Fruit fly (Drosophila melanogaster) whole organism, embryonic: Measurements from ENCODE around the gene CG31176.

Experiments used
- Antp ChIP-seq: fragments of 200-800 bp; sonication (Bioruptor generic); optimal IDR thresholded peaks from 3 replicates; lab custom pipeline; 2016; ENCODE audit warnings: missing biosample characterization, missing genetic modification characterization
- Asciz ChIP-seq: fragments of 200-800 bp; sonication (Bioruptor generic); optimal IDR thresholded peaks from 2 replicates; lab custom pipeline; 2017; ENCODE audit warnings: missing biosample characterization, mild to moderate bottlenecking, missing genetic modification characterization, missing genetic modification reagents
- CG10979 ChIP-seq: fragments of 200-800 bp; sonication (Bioruptor generic); optimal IDR thresholded peaks from 2 replicates; lab custom pipeline; 2018; ENCODE audit warnings: missing biosample characterization, mild to moderate bottlenecking, missing genetic modification characterization, moderate library complexity
- CG12071 ChIP-seq: fragments of 200-800 bp; sonication (Bioruptor generic); optimal IDR thresholded peaks from 3 replicates; lab custom pipeline; 2018; ENCODE audit warnings: missing biosample characterization, mild to moderate bottlenecking, missing genetic modification characterization
- CG13296 ChIP-seq: fragments of 200-800 bp; sonication (Bioruptor generic); optimal IDR thresholded peaks from 3 replicates; lab custom pipeline; 2018; ENCODE audit warnings: missing biosample characterization, mild to moderate bottlenecking, missing genetic modification characterization
- CG15479 ChIP-seq: fragments of 200-800 bp; sonication (Bioruptor generic); optimal IDR thresholded peaks from 3 replicates; lab custom pipeline; 2019; ENCODE audit warnings: missing biosample characterization, mild to moderate bottlenecking, missing genetic modification characterization, moderate library complexity
- CG17385 ChIP-seq: fragments of 200-800 bp; sonication (Bioruptor generic); optimal IDR thresholded peaks from 3 replicates; lab custom pipeline; 2018; ENCODE audit warnings: missing biosample characterization, mild to moderate bottlenecking, missing genetic modification characterization
- CG18011 ChIP-seq: fragments of 200-800 bp; sonication (Bioruptor generic); optimal IDR thresholded peaks from 2 replicates; lab custom pipeline; 2017; ENCODE audit warnings: missing biosample characterization, missing genetic modification characterization, mild to moderate bottlenecking, moderate library complexity, missing genotype
- CG1832 ChIP-seq: fragments of 200-800 bp; sonication (Bioruptor generic); optimal IDR thresholded peaks from 2 replicates; lab custom pipeline; 2017; ENCODE audit warnings: missing biosample characterization, mild to moderate bottlenecking, missing genetic modification characterization, inconsistent platforms
- CG3163 ChIP-seq: fragments of 200-800 bp; sonication (Bioruptor generic); optimal IDR thresholded peaks from 3 replicates; lab custom pipeline; 2016; ENCODE audit warnings: missing biosample characterization, missing genetic modification characterization
- CG3407 ChIP-seq: fragments of 200-800 bp; sonication (Bioruptor generic); optimal IDR thresholded peaks from 2 replicates; lab custom pipeline; 2018; ENCODE audit warnings: missing biosample characterization, mild to moderate bottlenecking, missing genetic modification characterization
- CG3838 ChIP-seq: fragments of 200-800 bp; sonication (Bioruptor generic); optimal IDR thresholded peaks from 3 replicates; lab custom pipeline; 2016; ENCODE audit warnings: missing biosample characterization, missing genetic modification characterization
- CG43689 ChIP-seq: fragments of 200-800 bp; sonication (Bioruptor generic); IDR thresholded peaks from 2 replicates; pipeline ENCODE4 v1.3.6; 2022; ENCODE audit warnings: missing biosample characterization, missing genetic modification characterization
- CG4820 ChIP-seq: fragments of 200-800 bp; sonication (Bioruptor generic); optimal IDR thresholded peaks from 3 replicates; lab custom pipeline; 2016; ENCODE audit warnings: missing biosample characterization, missing genetic modification characterization
- CG5953 ChIP-seq: fragments of 200-800 bp; sonication (Bioruptor generic); IDR thresholded peaks from 2 replicates; pipeline ENCODE4 v1.3.6; 2022; ENCODE audit warnings: missing biosample characterization, missing genetic modification characterization
- CG6683 ChIP-seq: fragments of 200-800 bp; sonication (Bioruptor generic); optimal IDR thresholded peaks from 2 replicates; lab custom pipeline; 2017; ENCODE audit warnings: missing biosample characterization, mild to moderate bottlenecking, missing genetic modification characterization, missing genetic modification reagents
- Dip2 ChIP-seq: fragments of 200-800 bp; sonication (Bioruptor generic); IDR thresholded peaks from 2 replicates; pipeline ENCODE4 v1.3.6; 2022; ENCODE audit warnings: missing biosample characterization, missing genetic modification characterization
- E2f2 ChIP-seq: fragments of 200-800 bp; sonication (Bioruptor generic); IDR thresholded peaks from 2 replicates; pipeline ENCODE4 v1.3.6; 2022; ENCODE audit warnings: missing biosample characterization, missing genetic modification characterization
- Fer2 ChIP-seq: fragments of 200-800 bp; sonication (Bioruptor generic); optimal IDR thresholded peaks from 2 replicates; lab custom pipeline; 2018; ENCODE audit warnings: missing biosample characterization, mild to moderate bottlenecking, missing genetic modification characterization, moderate library complexity
- HLH3B ChIP-seq: fragments of 200-800 bp; sonication (Bioruptor generic); IDR thresholded peaks from 2 replicates; pipeline ENCODE4 v1.3.6; 2022; ENCODE audit warnings: missing biosample characterization, missing genetic modification characterization
- Hand ChIP-seq: fragments of 200-800 bp; sonication (Bioruptor generic); optimal IDR thresholded peaks from 2 replicates; lab custom pipeline; 2017; ENCODE audit warnings: mild to moderate bottlenecking, missing biosample characterization, missing genetic modification reagents, missing genetic modification characterization
- Max ChIP-seq: fragments of 200-800 bp; sonication (Bioruptor generic); optimal IDR thresholded peaks from 2 replicates; lab custom pipeline; 2016; ENCODE audit warnings: missing biosample characterization, mild to moderate bottlenecking, missing genetic modification characterization
- Meics ChIP-seq: fragments of 200-800 bp; sonication (Bioruptor generic); optimal IDR thresholded peaks from 2 replicates; lab custom pipeline; 2017; ENCODE audit warnings: missing biosample characterization, mild to moderate bottlenecking, missing genetic modification characterization
- Nf-YB ChIP-seq: fragments of 200-800 bp; sonication (Bioruptor generic); optimal IDR thresholded peaks from 3 replicates; lab custom pipeline; 2019; ENCODE audit warnings: missing biosample characterization, mild to moderate bottlenecking, missing genetic modification characterization, moderate library complexity
- Nf-YC ChIP-seq: fragments of 200-800 bp; optimal IDR thresholded peaks from 3 replicates; lab custom pipeline; 2019; ENCODE audit warnings: missing biosample characterization, mild to moderate bottlenecking, missing genetic modification characterization, moderate library complexity
- Pdp1 ChIP-seq, 2 experiments: fragments of 200-800 bp; sonication (Bioruptor generic); optimal IDR thresholded peaks; 3 replicates each; lab custom pipeline; 2016; ENCODE audit warnings: missing biosample characterization in 2 of 2, missing genetic modification characterization in 2 of 2, mild to moderate bottlenecking in 1 of 2, moderate library complexity in 1 of 2
- Six4 ChIP-seq: fragments of 200-800 bp; sonication (Bioruptor generic); optimal IDR thresholded peaks from 2 replicates; lab custom pipeline; 2016; ENCODE audit warnings: missing biosample characterization, missing genetic modification characterization
- br ChIP-seq: fragments of >200 bp; optimal IDR thresholded peaks from 2 replicates; lab custom pipeline; 2017
- bsh ChIP-seq, 2 experiments: fragments of 200-800 bp; sonication (Bioruptor generic); optimal IDR thresholded peaks; 2 replicates each; lab custom pipeline; 2017 to 2018; ENCODE audit warnings: mild to moderate bottlenecking in 2 of 2, missing biosample characterization in 2 of 2, missing genetic modification characterization in 2 of 2, moderate library complexity in 1 of 2
- cad ChIP-seq: fragments of >200 bp; optimal IDR thresholded peaks from 2 replicates; lab custom pipeline; 2017; ENCODE audit warnings: missing biosample characterization, missing genetic modification characterization
- cato ChIP-seq: fragments of 200-800 bp; sonication (Bioruptor generic); optimal IDR thresholded peaks from 2 replicates; lab custom pipeline; 2016; ENCODE audit warnings: missing biosample characterization, missing genetic modification characterization, borderline replicate concordance
- chinmo ChIP-seq: fragments of 200-800 bp; sonication (Bioruptor generic); IDR thresholded peaks from 4 replicates; pipeline ENCODE4 v1.3.6; 2022; ENCODE audit warnings: missing biosample characterization, missing genetic modification characterization; ENCODE audit not compliant: partially characterized antibody
- corto ChIP-seq: fragments of 200-800 bp; sonication (Bioruptor generic); optimal IDR thresholded peaks from 2 replicates; lab custom pipeline; 2016; ENCODE audit warnings: missing biosample characterization, mild to moderate bottlenecking, missing genetic modification characterization, moderate library complexity
- crol ChIP-seq: fragments of 200-800 bp; sonication (Bioruptor generic); IDR thresholded peaks from 2 replicates; pipeline ENCODE4 v1.3.6; 2022; ENCODE audit warnings: missing biosample characterization, missing genetic modification characterization
- eve ChIP-seq, 2 experiments: fragments of >200 bp; optimal IDR thresholded peaks; 2 replicates each; lab custom pipeline; 2017; ENCODE audit warnings: missing biosample characterization in 2 of 2, missing genetic modification characterization in 2 of 2
- exex ChIP-seq: fragments of 200-800 bp; sonication (Bioruptor generic); optimal IDR thresholded peaks from 4 replicates; lab custom pipeline; 2018; ENCODE audit warnings: missing biosample characterization, mild to moderate bottlenecking, missing genetic modification characterization, moderate library complexity
- gcm ChIP-seq: fragments of 200-800 bp; sonication (Bioruptor generic); optimal IDR thresholded peaks from 2 replicates; lab custom pipeline; 2019; ENCODE audit warnings: missing biosample characterization, mild to moderate bottlenecking, missing genetic modification characterization, moderate library complexity
- lilli ChIP-seq: fragments of 200-800 bp; sonication (Bioruptor generic); optimal IDR thresholded peaks from 3 replicates; lab custom pipeline; 2016; ENCODE audit warnings: missing biosample characterization, missing genetic modification characterization
- maf-S ChIP-seq: fragments of 200-800 bp; sonication (Bioruptor generic); optimal IDR thresholded peaks from 2 replicates; lab custom pipeline; 2016; ENCODE audit warnings: missing biosample characterization, missing genetic modification characterization
- nom ChIP-seq: fragments of 200-800 bp; sonication (Bioruptor generic); optimal IDR thresholded peaks from 2 replicates; lab custom pipeline; 2017; ENCODE audit warnings: missing biosample characterization, missing genetic modification characterization, mild to moderate bottlenecking, moderate library complexity, missing genetic modification reagents
- pros ChIP-seq: fragments of 200-800 bp; sonication (Bioruptor generic); optimal IDR thresholded peaks from 3 replicates; lab custom pipeline; 2019; ENCODE audit warnings: missing biosample characterization, mild to moderate bottlenecking, missing genetic modification characterization, moderate library complexity
- ro ChIP-seq: fragments of 200-800 bp; sonication (Bioruptor generic); IDR thresholded peaks from 2 replicates; pipeline ENCODE4 v1.3.6; 2022; ENCODE audit warnings: missing biosample characterization, missing genetic modification characterization
- row ChIP-seq: fragments of 200-800 bp; sonication (Bioruptor generic); IDR thresholded peaks from 3 replicates; pipeline ENCODE4 v1.3.6; 2022; ENCODE audit warnings: missing biosample characterization, missing genetic modification characterization
- sens-2 ChIP-seq: fragments of 200-800 bp; sonication (Bioruptor generic); IDR thresholded peaks from 2 replicates; pipeline ENCODE4 v1.3.6; 2022; ENCODE audit warnings: missing biosample characterization, missing genetic modification characterization
- sqz ChIP-seq: fragments of 200-800 bp; sonication (Bioruptor generic); optimal IDR thresholded peaks from 3 replicates; lab custom pipeline; 2018; ENCODE audit warnings: missing biosample characterization, mild to moderate bottlenecking, missing genetic modification characterization
- tio ChIP-seq: fragments of 200-800 bp; sonication (Bioruptor generic); optimal IDR thresholded peaks from 2 replicates; lab custom pipeline; 2017; ENCODE audit warnings: missing biosample characterization, missing genetic modification characterization, inconsistent platforms
- tup ChIP-seq: fragments of 200-800 bp; sonication (Bioruptor generic); optimal IDR thresholded peaks from 2 replicates; lab custom pipeline; 2016; ENCODE audit warnings: missing biosample characterization, mild to moderate bottlenecking, missing genetic modification characterization, moderate library complexity
- vvl ChIP-seq: fragments of 200-800 bp; sonication (Bioruptor generic); IDR thresholded peaks from 2 replicates; pipeline ENCODE4 v1.3.6; 2022; ENCODE audit warnings: missing biosample characterization, missing genetic modification characterization
- wor ChIP-seq: fragments of 200-800 bp; sonication (Bioruptor generic); IDR thresholded peaks from 2 replicates; pipeline ENCODE4 v1.3.6; 2022; ENCODE audit warnings: missing biosample characterization, missing genetic modification characterization

The CG31176 gene

dm6 chr3R:21634644-21635043 lies 84.8 kb downstream of the CG31176 start:
- TF ChIP-seq CG43689 (GFP tag; lab: Robert Waterston, UW) (no peak), vvl (no peak), bsh (GFP tag; optimal IDR thresholded peaks at IDR 0.05; lab: Kevin White, UChicago) (peak in 1 of 2 experiments; percentile 71), Nf-YB (GFP tag; lab: Kevin White, UChicago) (no peak), br (lab: Kevin White, UChicago) (no peak), ro (GFP tag; lab: Robert Waterston, UW) (no peak), sqz (peak; percentile 69), CG12071 (GFP tag; lab: Kevin White, UChicago) (no peak), Max (GFP tag; lab: Kevin White, UChicago) (no peak), maf-S (GFP tag; lab: Kevin White, UChicago) (no peak), CG17385 (peak; percentile 69), cad (GFP tag; lab: Kevin White, UChicago) (peak; percentile 41), tup (GFP tag; lab: Kevin White, UChicago) (no peak), row (GFP tag; lab: Robert Waterston, UW) (no peak), corto (GFP tag; lab: Kevin White, UChicago) (no peak), Meics (GFP tag; lab: Kevin White, UChicago) (no peak), Fer2 (tag; lab: Kevin White, UChicago) (no peak), Six4 (GFP tag; lab: Kevin White, UChicago) (no peak), eve (GFP tag; optimal IDR thresholded peaks at IDR 0.05; lab: Kevin White, UChicago) (no peak), Antp (GFP tag; lab: Kevin White, UChicago) (no peak), exex (no peak), chinmo (GFP tag; lab: Robert Waterston, UW) (0 out of 4 replicates have a peak, but pooled peaks have one; percentile 27), CG1832 (GFP tag; lab: Kevin White, UChicago) (no peak), CG13296 (GFP tag; lab: Kevin White, UChicago) (no peak), pros (GFP tag; lab: Kevin White, UChicago) (peak; percentile 84), tio (GFP tag; lab: Kevin White, UChicago) (no peak), CG10979 (tag; lab: Kevin White, UChicago) (no peak), CG18011 (GFP tag; lab: Kevin White, UChicago) (no peak), Dip2 (GFP tag; lab: Robert Waterston, UW) (no peak), Nf-YC (tag; lab: Kevin White, UChicago) (no peak), nom (GFP tag; lab: Kevin White, UChicago) (peak; percentile 92), gcm (GFP tag; lab: Kevin White, UChicago) (no peak), cato (GFP tag; lab: Kevin White, UChicago) (no peak), Hand (no peak), crol (peak; percentile 68; the same call in 1 of the 2 replicates), sens-2 (GFP tag; lab: Robert Waterston, UW) (no peak)

dm6 chr3R:21633781-21634102 lies 85.7 kb downstream of the CG31176 start:
- TF ChIP-seq CG6683 (no peak), HLH3B (GFP tag; lab: Robert Waterston, UW) (no peak), CG15479 (GFP tag; lab: Kevin White, UChicago) (peak; percentile 64), wor (GFP tag; lab: Robert Waterston, UW) (no peak), E2f2 (GFP tag; lab: Robert Waterston, UW) (no peak), CG5953 (GFP tag; lab: Robert Waterston, UW) (no peak), CG3407 (GFP tag; lab: Kevin White, UChicago) (peak; percentile 99), Pdp1 (GFP tag; optimal IDR thresholded peaks at IDR 0.05; lab: Kevin White, UChicago) (peak in 1 of 2 experiments; percentile 96), CG4820 (GFP tag; lab: Kevin White, UChicago) (no peak), Asciz (GFP tag; lab: Kevin White, UChicago) (no peak), vvl (no peak), lilli (GFP tag; lab: Kevin White, UChicago) (no peak), CG3838 (GFP tag; lab: Kevin White, UChicago) (peak; percentile 31), CG3163 (GFP tag; lab: Kevin White, UChicago) (peak; percentile 44)
